Worm (Caenorhabditis elegans) whole organism, L3 larva: Measurements from ENCODE around the gene C33H5.13.

Source experiments
- R02D3.7 ChIP-seq: fragments of 150-350 bp; optimal IDR thresholded peaks from 2 replicates; lab custom pipeline; 2014; ENCODE audit warnings: missing biosample characterization, missing genetic modification characterization
- ZK546.5 ChIP-seq: sonication (generic microtip); optimal IDR thresholded peaks from 2 replicates; lab custom pipeline; 2017; ENCODE audit warnings: missing biosample characterization, missing genetic modification characterization
- aly-2 ChIP-seq: fragments of 150-350 bp; optimal IDR thresholded peaks from 2 replicates; lab custom pipeline; 2014; ENCODE audit warnings: missing biosample characterization, missing genetic modification characterization
- ama-1 ChIP-seq: fragments of 150-350 bp; optimal IDR thresholded peaks from 2 replicates; lab custom pipeline; 2018
- ceh-16 ChIP-seq: sonication (generic microtip); optimal IDR thresholded peaks from 2 replicates; lab custom pipeline; 2017; ENCODE audit warnings: missing biosample characterization, missing genetic modification characterization
- ceh-82 ChIP-seq: fragments of 150-350 bp; optimal IDR thresholded peaks from 2 replicates; lab custom pipeline; 2014; ENCODE audit warnings: missing biosample characterization, missing genetic modification characterization
- daf-12 ChIP-seq: fragments of 150-350 bp; optimal IDR thresholded peaks from 2 replicates; lab custom pipeline; 2014; ENCODE audit warnings: missing biosample characterization, missing genetic modification reagents, missing genetic modification characterization
- egl-27 ChIP-seq: sonication (generic microtip); optimal IDR thresholded peaks from 4 replicates; lab custom pipeline; 2017; ENCODE audit warnings: missing biosample characterization, missing genetic modification reagents, missing genetic modification characterization
- egl-5 ChIP-seq: fragments of 150-350 bp; optimal IDR thresholded peaks from 2 replicates; lab custom pipeline; 2017; ENCODE audit warnings: missing biosample characterization, missing genetic modification reagents, missing genetic modification characterization, inconsistent platforms
- elt-1 ChIP-seq: fragments of 150-350 bp; optimal IDR thresholded peaks from 2 replicates; lab custom pipeline; 2014; ENCODE audit warnings: missing biosample characterization, missing genetic modification characterization
- elt-2 ChIP-seq: sonication (generic microtip); optimal IDR thresholded peaks from 2 replicates; lab custom pipeline; 2016; ENCODE audit warnings: missing genetic modification reagents, mild to moderate bottlenecking, missing genetic modification characterization, missing compliant biosample characterization
- elt-3 ChIP-seq, 3 experiments: fragments of 150-350 bp in 1 of 3; sonication (generic microtip) in 2 of 3; optimal IDR thresholded peaks; 2 replicates in 2 of 3; 4 replicates in 1 of 3; lab custom pipeline; 2014 to 2017; ENCODE audit warnings: missing biosample characterization in 3 of 3, missing genetic modification characterization in 3 of 3
- eor-1 ChIP-seq, 2 experiments: fragments of 150-350 bp; optimal IDR thresholded peaks; 2 replicates each; lab custom pipeline; 2014 to 2018; ENCODE audit warnings: missing biosample characterization in 2 of 2, missing genetic modification characterization in 2 of 2
- fkh-10 ChIP-seq: sonication (generic microtip); optimal IDR thresholded peaks from 2 replicates; lab custom pipeline; 2017; ENCODE audit warnings: missing biosample characterization, missing genetic modification reagents, missing genetic modification characterization
- fkh-2 ChIP-seq: fragments of 150-350 bp; optimal IDR thresholded peaks from 2 replicates; lab custom pipeline; 2014; ENCODE audit warnings: missing biosample characterization, missing genetic modification reagents, missing genetic modification characterization
- lin-15B ChIP-seq: fragments of 150-350 bp; optimal IDR thresholded peaks from 2 replicates; lab custom pipeline; 2014; ENCODE audit warnings: missing biosample characterization, missing genetic modification characterization
- lin-39 ChIP-seq: fragments of 150-350 bp; optimal IDR thresholded peaks from 2 replicates; lab custom pipeline; 2018; ENCODE audit warnings: missing biosample characterization, missing genetic modification reagents, missing genetic modification characterization
- lsy-12 ChIP-seq: sonication (generic microtip); optimal IDR thresholded peaks from 2 replicates; lab custom pipeline; 2016; ENCODE audit warnings: mild to moderate bottlenecking, missing genetic modification characterization, missing compliant biosample characterization
- mdl-1 ChIP-seq: fragments of 150-350 bp; optimal IDR thresholded peaks from 2 replicates; lab custom pipeline; 2014; ENCODE audit warnings: missing biosample characterization, missing genetic modification characterization
- mml-1 ChIP-seq: fragments of 150-350 bp; sonication (generic microtip); optimal IDR thresholded peaks from 3 replicates; lab custom pipeline; 2014; ENCODE audit warnings: missing biosample characterization, missing genetic modification characterization
- nfya-1 ChIP-seq: sonication (generic microtip); optimal IDR thresholded peaks from 2 replicates; lab custom pipeline; 2017; ENCODE audit warnings: missing genetic modification characterization, mild to moderate bottlenecking, missing compliant biosample characterization, antibody characterized with exemption, moderate library complexity; ENCODE audit not compliant: insufficient read depth
- nhr-11 ChIP-seq: fragments of 150-350 bp; optimal IDR thresholded peaks from 2 replicates; lab custom pipeline; 2014; ENCODE audit warnings: missing biosample characterization, missing genetic modification characterization
- nhr-12 ChIP-seq: fragments of 150-350 bp; optimal IDR thresholded peaks from 2 replicates; lab custom pipeline; 2014; ENCODE audit warnings: missing biosample characterization, missing genetic modification characterization
- nhr-237 ChIP-seq: fragments of 150-350 bp; optimal IDR thresholded peaks from 2 replicates; lab custom pipeline; 2014; ENCODE audit warnings: missing biosample characterization, missing genetic modification characterization
- nhr-25 ChIP-seq: sonication (generic microtip); optimal IDR thresholded peaks from 2 replicates; lab custom pipeline; 2017; ENCODE audit warnings: missing biosample characterization, missing genetic modification characterization
- nhr-28 ChIP-seq: fragments of 150-350 bp; optimal IDR thresholded peaks from 2 replicates; lab custom pipeline; 2014; ENCODE audit warnings: missing biosample characterization, missing genetic modification characterization
- nhr-43 ChIP-seq: sonication (generic microtip); optimal IDR thresholded peaks from 2 replicates; lab custom pipeline; 2016; ENCODE audit warnings: mild to moderate bottlenecking, missing genetic modification characterization, missing compliant biosample characterization; ENCODE audit not compliant: poor library complexity, severe bottlenecking
- nhr-76 ChIP-seq: fragments of 150-350 bp; sonication (generic microtip); optimal IDR thresholded peaks from 5 replicates; lab custom pipeline; 2014; ENCODE audit warnings: missing biosample characterization, missing genetic modification characterization
- nhr-77 ChIP-seq: fragments of 150-350 bp; optimal IDR thresholded peaks from 2 replicates; lab custom pipeline; 2014; ENCODE audit warnings: missing biosample characterization, missing genetic modification characterization
- pha-4 ChIP-seq: fragments of 150-350 bp; optimal IDR thresholded peaks from 2 replicates; lab custom pipeline; 2014; ENCODE audit warnings: missing biosample characterization, missing genetic modification reagents, missing genetic modification characterization
- pqm-1 ChIP-seq: fragments of 150-350 bp; optimal IDR thresholded peaks from 2 replicates; lab custom pipeline; 2017; ENCODE audit warnings: missing biosample characterization, missing genetic modification characterization, inconsistent platforms
- sea-2 ChIP-seq: fragments of 150-350 bp; sonication (generic microtip); optimal IDR thresholded peaks from 4 replicates; lab custom pipeline; 2014; ENCODE audit warnings: missing biosample characterization, missing genetic modification reagents, missing genetic modification characterization
- skn-1 ChIP-seq: fragments of 150-350 bp; optimal IDR thresholded peaks from 2 replicates; lab custom pipeline; 2014; ENCODE audit warnings: missing biosample characterization, missing genetic modification characterization
- snpc-4 ChIP-seq: fragments of 150-350 bp; optimal IDR thresholded peaks from 2 replicates; lab custom pipeline; 2014; ENCODE audit warnings: missing biosample characterization, missing genetic modification characterization
- unc-39 ChIP-seq: sonication (generic microtip); optimal IDR thresholded peaks from 4 replicates; lab custom pipeline; 2017; ENCODE audit warnings: missing biosample characterization, missing genetic modification characterization
- zag-1 ChIP-seq: fragments of 150-350 bp; optimal IDR thresholded peaks from 2 replicates; lab custom pipeline; 2014; ENCODE audit warnings: missing biosample characterization, missing genetic modification characterization
- ztf-11 ChIP-seq: fragments of 150-350 bp; optimal IDR thresholded peaks from 2 replicates; lab custom pipeline; 2014; ENCODE audit warnings: missing biosample characterization, missing genetic modification characterization
- ztf-4 ChIP-seq: fragments of 150-350 bp; optimal IDR thresholded peaks from 2 replicates; lab custom pipeline; 2014; ENCODE audit warnings: missing biosample characterization, missing genetic modification characterization

The C33H5.13 gene

ce11 chrIV:7763748-7764147 lies 28.3 kb downstream of the C33H5.13 start, which contains the start of the genes C46A5.6 and C46A5.1:
Gene C46A5.6 (minus strand): TSS chrIV:7763848.
Gene C46A5.1 (plus strand): TSS chrIV:7763931.
- TF ChIP-seq elt-1 (tag; lab: Kevin White, UChicago): no peak
- no peak for TF ChIP-seq snpc-4 (tag; lab: Kevin White, UChicago)
- no peak for TF ChIP-seq daf-12 (tag; lab: Kevin White, UChicago)
- no peak for TF ChIP-seq egl-5 (tag; lab: Kevin White, UChicago)
- no peak for TF ChIP-seq nhr-25
- no peak for TF ChIP-seq elt-2 (tag; lab: Kevin White, UChicago)
- no peak for TF ChIP-seq ZK546.5 (tag; lab: Kevin White, UChicago)
- no peak for TF ChIP-seq nhr-12
- TF ChIP-seq ztf-11 (tag; lab: Kevin White, UChicago): no peak
- TF ChIP-seq sea-2 (GFP tag; lab: Kevin White, UChicago): no peak
- no peak for TF ChIP-seq egl-27 (tag; lab: Kevin White, UChicago)
- no peak for TF ChIP-seq lin-39 (tag; lab: Kevin White, UChicago)
- no peak for TF ChIP-seq R02D3.7 (tag; lab: Kevin White, UChicago)
- no peak for TF ChIP-seq eor-1 (tag; optimal IDR thresholded peaks at IDR 0.05; lab: Kevin White, UChicago)
- TF ChIP-seq lin-15B: no peak
- TF ChIP-seq aly-2 (tag; lab: Kevin White, UChicago): no peak
- TF ChIP-seq pha-4 (tag; lab: Kevin White, UChicago): no peak
- TF ChIP-seq nhr-28 (tag; lab: Kevin White, UChicago): no peak
- TF ChIP-seq ztf-4 (tag; lab: Kevin White, UChicago): no peak

DNA sequence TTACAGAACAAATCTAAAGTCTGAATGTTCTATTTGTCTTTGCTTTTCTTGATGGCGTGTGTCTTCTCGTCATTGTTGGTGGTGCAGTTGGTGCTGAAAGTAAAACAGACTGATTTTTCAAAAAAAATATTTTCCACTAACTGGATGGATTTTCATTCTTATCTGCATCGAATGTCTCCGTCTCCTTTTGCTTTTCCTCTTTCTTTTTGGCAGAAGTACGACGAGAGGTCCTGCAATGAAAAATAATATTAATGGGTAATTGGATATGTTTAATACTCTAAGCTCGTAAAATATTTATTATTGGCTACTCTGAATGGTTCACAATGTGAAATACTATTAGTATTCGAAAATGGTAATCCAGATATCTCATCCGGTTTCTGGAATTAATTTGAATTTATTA lies 31.9 kb downstream of the C33H5.13 start, which contains the start of gene del-7:
Gene del-7, plus strand, starts transcription at position 301 of the 400 bp plus-strand sequence.
- TF ChIP-seq zag-1: no peak

DNA sequence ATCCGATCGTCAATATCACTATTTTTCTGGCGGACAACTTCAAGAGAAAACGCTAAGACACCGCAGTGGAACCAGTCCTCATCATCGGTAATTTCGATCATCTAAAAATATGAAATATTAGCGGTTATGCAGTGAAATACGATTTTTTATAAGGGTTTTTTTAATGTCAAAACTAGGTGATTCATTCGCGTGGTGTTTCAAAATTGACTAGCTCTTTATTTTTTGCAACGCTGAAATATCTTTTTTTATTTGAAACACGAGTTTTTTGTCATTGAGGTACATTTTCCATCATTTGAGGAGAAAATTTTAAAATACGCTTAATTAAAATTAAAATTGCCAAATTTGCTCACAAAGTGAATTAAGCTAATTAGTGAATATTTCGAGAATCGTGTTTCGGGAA lies 32.5 kb downstream of the C33H5.13 start, which contains the start of gene dsb-3:
Gene dsb-3, minus strand, starts transcription at position 101 of the 400 bp plus-strand sequence.
- TF ChIP-seq elt-2 (tag; lab: Kevin White, UChicago): no peak
- no peak for TF ChIP-seq ztf-11 (tag; lab: Kevin White, UChicago)
- no peak for TF ChIP-seq lin-15B
- no peak for TF ChIP-seq nhr-76 (tag; lab: Kevin White, UChicago)
- TF ChIP-seq ama-1: no peak
- no peak for TF ChIP-seq pqm-1
- no peak for TF ChIP-seq elt-3 (tag; optimal IDR thresholded peaks at IDR 0.05; lab: Kevin White, UChicago)
- no peak for TF ChIP-seq pha-4 (tag; lab: Kevin White, UChicago)
- no peak for TF ChIP-seq nfya-1 (tag; lab: Kevin White, UChicago)
- no peak for TF ChIP-seq nhr-77
- TF ChIP-seq skn-1: no peak
- TF ChIP-seq ceh-82 (tag; lab: Kevin White, UChicago): no peak
- no peak for TF ChIP-seq nhr-43
- no peak for TF ChIP-seq nhr-28 (tag; lab: Kevin White, UChicago)

DNA sequence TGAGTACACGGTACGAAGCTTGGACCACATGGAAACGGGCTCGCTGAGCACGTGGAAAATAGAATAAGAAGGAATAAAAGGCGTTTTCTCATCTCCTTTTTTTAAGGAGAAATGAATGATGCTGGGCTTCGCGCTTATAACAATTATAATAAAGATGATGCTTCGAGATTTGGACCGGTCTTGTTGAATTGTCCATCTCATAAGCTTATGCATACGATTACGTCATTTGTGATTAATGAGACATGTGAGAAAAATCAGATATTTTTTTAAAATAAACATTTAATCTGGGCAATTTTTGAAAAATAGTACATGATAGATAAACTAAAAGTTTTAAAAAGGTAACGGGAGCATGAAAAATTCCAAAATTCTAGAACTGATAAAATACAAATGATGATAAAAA lies 34.8 kb downstream of the C33H5.13 start, which contains the start of gene C46A5.4:
Gene C46A5.4, minus strand, starts transcription at position 101 of the 400 bp plus-strand sequence.
- no peak for TF ChIP-seq ztf-4 (tag; lab: Kevin White, UChicago)
- TF ChIP-seq nhr-28 (tag; lab: Kevin White, UChicago): no peak
- no peak for TF ChIP-seq mml-1 (tag; lab: Kevin White, UChicago)
- TF ChIP-seq fkh-10 (GFP tag; lab: Kevin White, UChicago): no peak
- no peak for TF ChIP-seq nfya-1 (tag; lab: Kevin White, UChicago)
- TF ChIP-seq aly-2 (tag; lab: Kevin White, UChicago): no peak
- TF ChIP-seq lin-15B: no peak
- TF ChIP-seq elt-1 (tag; lab: Kevin White, UChicago): no peak
- TF ChIP-seq nhr-237: no peak
- TF ChIP-seq ZK546.5 (tag; lab: Kevin White, UChicago): no peak
- no peak for TF ChIP-seq daf-12 (tag; lab: Kevin White, UChicago)
- TF ChIP-seq, all 47 proteins: peak for 0

DNA sequence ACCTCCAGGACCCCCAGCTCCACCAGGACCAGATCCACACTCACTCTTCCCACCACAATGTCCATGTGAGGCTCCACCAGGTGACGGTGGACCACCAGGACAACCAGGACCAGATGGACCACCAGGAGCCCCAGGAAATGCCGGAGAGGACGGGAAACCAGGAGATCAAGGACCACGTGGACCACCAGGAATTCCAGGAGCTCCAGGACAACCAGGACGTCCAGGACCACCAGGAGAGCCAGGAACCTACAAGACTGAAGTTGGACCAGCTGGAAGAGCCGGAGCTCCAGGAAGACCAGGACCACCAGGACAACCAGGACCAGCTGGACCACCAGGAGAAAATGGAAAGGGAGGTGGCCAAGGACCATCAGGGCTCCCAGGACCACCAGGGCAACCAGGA lies 37.9 kb downstream of the C33H5.13 start:
- TF ChIP-seq nhr-11 (no peak), nhr-12 (no peak), nhr-76 (tag; lab: Kevin White, UChicago) (no peak), zag-1 (no peak), lsy-12 (no peak), elt-2 (tag; lab: Kevin White, UChicago) (no peak), ama-1 (no peak), R02D3.7 (tag; lab: Kevin White, UChicago) (no peak), mdl-1 (no peak), eor-1 (tag; optimal IDR thresholded peaks at IDR 0.05; lab: Kevin White, UChicago) (no peak), ceh-16 (tag; lab: Kevin White, UChicago) (no peak), nfya-1 (tag; lab: Kevin White, UChicago) (no peak), unc-39 (no peak), fkh-2 (tag; lab: Kevin White, UChicago) (no peak), ztf-11 (tag; lab: Kevin White, UChicago) (no peak)
